Worm (Caenorhabditis elegans): ENCODE measurements around the gene ape-1.

DNA sequence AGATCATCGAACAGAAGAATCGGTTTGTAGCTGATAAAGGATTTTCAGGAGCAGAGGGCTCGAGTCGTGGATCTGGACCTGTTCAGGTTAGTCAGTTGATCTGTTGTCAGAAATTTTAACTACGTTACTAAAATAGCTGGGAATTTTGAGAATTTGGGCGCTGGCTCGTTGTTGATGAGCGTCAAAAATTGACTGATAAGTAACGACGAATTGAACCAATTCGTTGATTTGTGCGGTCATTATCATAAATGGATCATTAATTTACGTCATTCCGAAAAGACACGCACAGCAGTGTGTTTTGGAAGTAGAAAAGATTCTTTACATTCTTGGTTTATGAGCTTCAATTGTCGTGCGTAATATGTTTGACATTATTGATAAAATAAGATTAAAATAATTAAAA is 27.9 kb upstream of the ape-1 start:
- TF ChIP-seq mbf-1 (tag; optimal IDR thresholded peaks at IDR 0.05) (no peak), alr-1 (tag; optimal IDR thresholded peaks at IDR 0.05) (no peak), nhr-12 (tag; optimal IDR thresholded peaks at IDR 0.05) (no peak), crh-2 (tag; optimal IDR thresholded peaks at IDR 0.05) (no peak), nhr-77 (tag; optimal IDR thresholded peaks at IDR 0.05) (no peak), nhr-237 (tag; optimal IDR thresholded peaks at IDR 0.05) (no peak)

All from whole organism, L2 larva.